Worm (Caenorhabditis elegans) whole organism, late embryonic: Measurements from ENCODE around the gene fbxb-45.

ENCODE experiments used
- F13H6.1 ChIP-seq: sonication (generic microtip); optimal IDR thresholded peaks from 2 replicates; lab custom pipeline; 2016; ENCODE audit warnings: missing genetic modification characterization, missing compliant biosample characterization
- fkh-10 ChIP-seq: fragments of 150-350 bp; optimal IDR thresholded peaks from 2 replicates; lab custom pipeline; 2014; ENCODE audit warnings: missing biosample characterization, missing genetic modification reagents, missing genetic modification characterization
- hlh-6 ChIP-seq: sonication (generic microtip); optimal IDR thresholded peaks from 2 replicates; lab custom pipeline; 2016; ENCODE audit warnings: missing genotype, missing genetic modification characterization, missing compliant biosample characterization
- lim-6 ChIP-seq: sonication (generic microtip); optimal IDR thresholded peaks from 2 replicates; lab custom pipeline; 2016; ENCODE audit warnings: missing genetic modification characterization, missing compliant biosample characterization
- npax-4 ChIP-seq: sonication (generic microtip); optimal IDR thresholded peaks from 2 replicates; lab custom pipeline; 2016; ENCODE audit warnings: missing genetic modification characterization, missing compliant biosample characterization
- pqm-1 ChIP-seq: sonication (generic microtip); optimal IDR thresholded peaks from 2 replicates; lab custom pipeline; 2016; ENCODE audit warnings: missing genetic modification characterization, missing compliant biosample characterization

ce11 chrII:1040464-1040863, 3.4 kb downstream of the fbxb-45 start, which contains the start of gene fbxb-39:
- TF ChIP-seq fkh-10 (no peak), hlh-6 (tag; lab: Kevin White, UChicago) (no peak), lim-6 (tag; lab: Kevin White, UChicago) (no peak), npax-4 (tag; lab: Kevin White, UChicago) (no peak), F13H6.1 (tag; lab: Kevin White, UChicago) (no peak), pqm-1 (tag; lab: Kevin White, UChicago) (no peak)
